Worm (Caenorhabditis elegans) whole organism, L4/young adult: Measurements from ENCODE around the gene ZK1127.13.

Source experiments
- W03F9.2 ChIP-seq: fragments of 150-350 bp; optimal IDR thresholded peaks from 2 replicates; lab custom pipeline; 2014; ENCODE audit warnings: missing biosample characterization, missing genetic modification characterization
- dao-5 ChIP-seq: sonication (generic microtip); optimal IDR thresholded peaks from 2 replicates; lab custom pipeline; 2016; ENCODE audit warnings: missing genotype, missing genetic modification characterization, moderate library complexity, missing compliant biosample characterization
- him-1 ChIP-seq: sonication (generic microtip); optimal IDR thresholded peaks from 2 replicates; lab custom pipeline; 2016; ENCODE audit warnings: missing genotype, missing genetic modification reagents, missing genetic modification characterization, missing compliant biosample characterization

DNA sequence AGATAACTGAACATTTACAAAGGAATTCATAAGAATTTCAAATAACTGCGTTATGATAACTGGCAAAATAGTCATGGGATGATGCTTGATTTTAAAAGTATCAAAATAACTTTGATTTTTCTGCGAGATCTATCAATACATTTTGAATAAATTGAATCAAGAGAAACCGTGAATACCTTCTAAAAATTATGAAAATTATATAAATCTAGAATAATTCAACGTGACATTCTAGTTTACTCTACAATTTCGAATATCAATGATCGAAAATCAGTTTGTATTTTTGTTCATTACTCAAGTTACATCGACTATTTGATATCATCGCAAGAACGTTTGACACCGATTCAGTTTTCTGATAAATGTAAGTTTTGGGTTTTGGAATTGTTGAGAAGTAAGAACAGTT is 8.6 kb downstream of the ZK1127.13 start, which contains the start of gene acs-6:
- TF ChIP-seq him-1 (tag; lab: Kevin White, UChicago) = no peak
- no peak for TF ChIP-seq dao-5 (tag; lab: Kevin White, UChicago)
- no peak for TF ChIP-seq W03F9.2
